Fruit fly (Drosophila melanogaster) whole organism, adult: ENCODE results near the gene BBS1.

Experiments used
- CG12768 ChIP-seq: fragments of 200-800 bp; sonication (Bioruptor generic); optimal IDR thresholded peaks from 2 replicates; lab custom pipeline; 2017; ENCODE audit warnings: missing biosample characterization, missing genetic modification characterization, mild to moderate bottlenecking, moderate library complexity, missing genetic modification reagents
- CG14711 ChIP-seq: fragments of 200-800 bp; sonication (Bioruptor generic); optimal IDR thresholded peaks from 2 replicates; lab custom pipeline; 2018; ENCODE audit warnings: missing biosample characterization, mild to moderate bottlenecking, missing genetic modification characterization, moderate library complexity
- CG1620 ChIP-seq: fragments of 200-800 bp; sonication (Bioruptor generic); optimal IDR thresholded peaks from 2 replicates; lab custom pipeline; 2016; ENCODE audit warnings: missing biosample characterization, missing genetic modification characterization
- CG7101 ChIP-seq: fragments of 200-800 bp; sonication (Bioruptor generic); optimal IDR thresholded peaks from 2 replicates; lab custom pipeline; 2018; ENCODE audit warnings: missing biosample characterization, mild to moderate bottlenecking, missing genetic modification characterization, moderate library complexity
- Clk ChIP-seq: fragments of 200-800 bp; sonication (Bioruptor generic); optimal IDR thresholded peaks from 2 replicates; lab custom pipeline; 2017; ENCODE audit warnings: missing biosample characterization, missing genetic modification characterization
- Crg-1 ChIP-seq: fragments of 200-800 bp; sonication (Bioruptor generic); optimal IDR thresholded peaks from 2 replicates; lab custom pipeline; 2016; ENCODE audit warnings: missing biosample characterization, missing genetic modification characterization
- cic ChIP-seq: fragments of 200-800 bp; sonication (Bioruptor generic); optimal IDR thresholded peaks from 2 replicates; lab custom pipeline; 2017; ENCODE audit warnings: missing biosample characterization, mild to moderate bottlenecking, missing genetic modification characterization, moderate library complexity
- cnc ChIP-seq, 2 experiments: fragments of >200 bp; optimal IDR thresholded peaks; 2 replicates each; lab custom pipeline; 2017
- kay ChIP-seq: fragments of 200-800 bp; sonication (Bioruptor generic); peaks from one replicate; lab custom pipeline; 2016; ENCODE audit warnings: missing biosample characterization, missing genetic modification characterization, borderline replicate concordance
- ovo ChIP-seq: fragments of 200-800 bp; sonication (Bioruptor generic); optimal IDR thresholded peaks from 2 replicates; lab custom pipeline; 2016; ENCODE audit warnings: missing biosample characterization, missing genetic modification characterization
- pad ChIP-seq: fragments of 200-800 bp; sonication (Bioruptor generic); optimal IDR thresholded peaks from 3 replicates; lab custom pipeline; 2017; ENCODE audit warnings: missing biosample characterization, missing genetic modification characterization, mild to moderate bottlenecking, moderate library complexity, missing genetic modification reagents
- tj ChIP-seq: fragments of 200-800 bp; sonication (Bioruptor generic); optimal IDR thresholded peaks from 3 replicates; lab custom pipeline; 2017; ENCODE audit warnings: missing biosample characterization, mild to moderate bottlenecking, missing genetic modification characterization, moderate library complexity

- TF ChIP-seq cic (GFP tag; lab: Kevin White, UChicago): no peak
- TF ChIP-seq cnc (optimal IDR thresholded peaks at IDR 0.05; lab: Kevin White, UChicago): no peak
- TF ChIP-seq pad (GFP tag; lab: Kevin White, UChicago): no peak
- TF ChIP-seq kay (GFP tag; lab: Kevin White, UChicago): no peak
- no peak for TF ChIP-seq Crg-1 (GFP tag; lab: Kevin White, UChicago)
- no peak for TF ChIP-seq Clk (GFP tag; lab: Kevin White, UChicago)
- no peak for TF ChIP-seq tj (GFP tag; lab: Kevin White, UChicago)
- TF ChIP-seq ovo (GFP tag; lab: Kevin White, UChicago): no peak
- TF ChIP-seq CG12768 (GFP tag; lab: Kevin White, UChicago): no peak
- no peak for TF ChIP-seq CG14711 (tag; lab: Kevin White, UChicago)
- TF ChIP-seq CG7101 (tag; lab: Kevin White, UChicago): no peak
- no peak for TF ChIP-seq CG1620 (GFP tag; lab: Kevin White, UChicago)
Measured at dm6 chr3L:7143283-7143682, 17.6 kb downstream of the BBS1 start.
